Fruit fly (Drosophila melanogaster) whole organism, embryonic: ENCODE measurements around the gene Vav.

Experiments
- Adf1 ChIP-seq: fragments of 200-800 bp; sonication (Bioruptor generic); IDR thresholded peaks from 2 replicates; pipeline ENCODE4 v1.3.6; 2022; ENCODE audit warnings: missing biosample characterization, missing genetic modification characterization
- CG11247 ChIP-seq: fragments of 200-800 bp; sonication (Bioruptor generic); IDR thresholded peaks from 2 replicates; pipeline ENCODE4 v1.3.6; 2022; ENCODE audit warnings: missing biosample characterization, missing genetic modification characterization
- CG12659 ChIP-seq: fragments of 200-800 bp; sonication (Bioruptor generic); optimal IDR thresholded peaks from 3 replicates; lab custom pipeline; 2017; ENCODE audit warnings: mild to moderate bottlenecking, missing biosample characterization, missing genetic modification reagents, missing genetic modification characterization
- CG12744 ChIP-seq: fragments of 200-800 bp; sonication (Bioruptor generic); optimal IDR thresholded peaks from 2 replicates; lab custom pipeline; 2016; ENCODE audit warnings: missing biosample characterization, missing genetic modification characterization
- CG17328 ChIP-seq: fragments of 200-800 bp; sonication (Bioruptor generic); IDR thresholded peaks from 2 replicates; pipeline ENCODE4 v1.3.6; 2022; ENCODE audit warnings: missing biosample characterization, missing genetic modification characterization
- CG17612 ChIP-seq: fragments of 200-800 bp; sonication (Bioruptor generic); IDR thresholded peaks from 2 replicates; pipeline ENCODE4 v1.3.6; 2022; ENCODE audit warnings: missing biosample characterization, missing genetic modification characterization
- CG30431 ChIP-seq: fragments of 200-800 bp; sonication (Bioruptor generic); optimal IDR thresholded peaks from 2 replicates; lab custom pipeline; 2017; ENCODE audit warnings: missing biosample characterization, missing genetic modification characterization
- CG3163 ChIP-seq: fragments of 200-800 bp; sonication (Bioruptor generic); optimal IDR thresholded peaks from 3 replicates; lab custom pipeline; 2016; ENCODE audit warnings: missing biosample characterization, missing genetic modification characterization
- CG42726 ChIP-seq: fragments of 200-800 bp; sonication (Bioruptor generic); IDR thresholded peaks from 2 replicates; pipeline ENCODE4 v1.3.6; 2022; ENCODE audit warnings: missing biosample characterization, missing genetic modification characterization; ENCODE audit not compliant: partially characterized antibody
- CG4360 ChIP-seq: fragments of 200-800 bp; sonication (Bioruptor generic); IDR thresholded peaks from 2 replicates; pipeline ENCODE4 v1.3.6; 2022; ENCODE audit warnings: missing biosample characterization, missing genetic modification characterization
- CG6175 ChIP-seq: fragments of 200-800 bp; sonication (Bioruptor generic); IDR thresholded peaks from 3 replicates; pipeline ENCODE4 v1.3.6; 2022; ENCODE audit warnings: missing biosample characterization, missing genetic modification characterization
- CG8290 ChIP-seq, 3 experiments: fragments of 200-800 bp; sonication (Bioruptor generic); optimal IDR thresholded peaks; 2 replicates each; lab custom pipeline; 2016 to 2019; ENCODE audit warnings: missing biosample characterization in 3 of 3, missing genetic modification characterization in 3 of 3, mild to moderate bottlenecking in 2 of 3, moderate library complexity in 1 of 3
- CG8388 ChIP-seq: fragments of 200-800 bp; sonication (Bioruptor generic); optimal IDR thresholded peaks from 2 replicates; lab custom pipeline; 2019; ENCODE audit warnings: missing biosample characterization, mild to moderate bottlenecking, missing genetic modification characterization, moderate library complexity
- CG9215 ChIP-seq: fragments of 200-800 bp; sonication (Bioruptor generic); IDR thresholded peaks from 2 replicates; pipeline ENCODE4 v1.3.6; 2022; ENCODE audit warnings: missing biosample characterization, missing genetic modification characterization
- Elba2 ChIP-seq: fragments of 200-800 bp; sonication (Bioruptor generic); optimal IDR thresholded peaks from 3 replicates; lab custom pipeline; 2016; ENCODE audit warnings: missing biosample characterization, missing genetic modification characterization
- Fer3 ChIP-seq: fragments of 200-800 bp; sonication (Bioruptor generic); optimal IDR thresholded peaks from 2 replicates; lab custom pipeline; 2018; ENCODE audit warnings: missing biosample characterization, mild to moderate bottlenecking, missing genetic modification characterization, moderate library complexity
- Hr78 ChIP-seq, 2 experiments: fragments of 200-800 bp in 1 of 2; fragments of >200 bp in 1 of 2; sonication (Bioruptor generic) in 1 of 2; optimal IDR thresholded peaks; 2 replicates each; lab custom pipeline; 2017 to 2019; ENCODE audit warnings: missing biosample characterization in 2 of 2, missing genetic modification characterization in 2 of 2, mild to moderate bottlenecking in 1 of 2, moderate library complexity in 1 of 2
- Lim3 ChIP-seq: fragments of 200-800 bp; sonication (Bioruptor generic); IDR thresholded peaks from 2 replicates; pipeline ENCODE4 v1.3.6; 2022; ENCODE audit warnings: missing biosample characterization, missing genetic modification characterization
- Mad ChIP-seq: fragments of 200-800 bp; sonication (Bioruptor generic); optimal IDR thresholded peaks from 2 replicates; lab custom pipeline; 2016; ENCODE audit warnings: missing biosample characterization, missing genetic modification characterization
- Mes4 ChIP-seq: fragments of 200-800 bp; sonication (Bioruptor generic); optimal IDR thresholded peaks from 2 replicates; lab custom pipeline; 2016; ENCODE audit warnings: missing biosample characterization, missing genetic modification characterization
- Pdp1 ChIP-seq, 2 experiments: fragments of 200-800 bp; sonication (Bioruptor generic); optimal IDR thresholded peaks; 3 replicates each; lab custom pipeline; 2016; ENCODE audit warnings: missing biosample characterization in 2 of 2, missing genetic modification characterization in 2 of 2, mild to moderate bottlenecking in 1 of 2, moderate library complexity in 1 of 2
- Trl ChIP-seq, 3 experiments: fragments of >200 bp in 2 of 3; fragments of 200-800 bp in 1 of 3; sonication (Bioruptor generic) in 1 of 3; optimal IDR thresholded peaks; 2 replicates in 1 of 3; 3 replicates in 2 of 3; lab custom pipeline; 2016 to 2017; ENCODE audit warnings: missing biosample characterization in 1 of 3, missing genetic modification characterization in 1 of 3
- abd-A ChIP-seq: fragments of 200-800 bp; sonication (Bioruptor generic); optimal IDR thresholded peaks from 3 replicates; lab custom pipeline; 2019; ENCODE audit warnings: missing biosample characterization, mild to moderate bottlenecking, missing genetic modification characterization, moderate library complexity
- chinmo ChIP-seq: fragments of 200-800 bp; sonication (Bioruptor generic); IDR thresholded peaks from 4 replicates; pipeline ENCODE4 v1.3.6; 2022; ENCODE audit warnings: missing biosample characterization, missing genetic modification characterization; ENCODE audit not compliant: partially characterized antibody
- crol ChIP-seq: fragments of 200-800 bp; sonication (Bioruptor generic); IDR thresholded peaks from 2 replicates; pipeline ENCODE4 v1.3.6; 2022; ENCODE audit warnings: missing biosample characterization, missing genetic modification characterization
- danr ChIP-seq: fragments of 200-800 bp; sonication (Bioruptor generic); IDR thresholded peaks from 2 replicates; pipeline ENCODE4 v1.3.6; 2022; ENCODE audit warnings: missing biosample characterization, missing genetic modification characterization
- ems ChIP-seq: fragments of 200-800 bp; sonication (Bioruptor generic); optimal IDR thresholded peaks from 3 replicates; lab custom pipeline; 2016; ENCODE audit warnings: missing biosample characterization, missing genetic modification characterization
- eve ChIP-seq, 2 experiments: fragments of >200 bp; optimal IDR thresholded peaks; 2 replicates each; lab custom pipeline; 2017; ENCODE audit warnings: missing biosample characterization in 2 of 2, missing genetic modification characterization in 2 of 2
- kni ChIP-seq: fragments of 200-800 bp; sonication (Bioruptor generic); optimal IDR thresholded peaks from 3 replicates; lab custom pipeline; 2017; ENCODE audit warnings: mild to moderate bottlenecking, missing biosample characterization, missing genetic modification reagents, missing genetic modification characterization
- lov ChIP-seq, 2 experiments: fragments of 200-800 bp in 1 of 2; fragments of >200 bp in 1 of 2; sonication (Bioruptor generic) in 1 of 2; IDR thresholded peaks in 1 of 2; optimal IDR thresholded peaks in 1 of 2; 2 replicates in 1 of 2; 3 replicates in 1 of 2; pipeline versions ENCODE4 v1.3.6 to Lab custom; 2017 to 2022; ENCODE audit warnings: missing biosample characterization in 1 of 2, missing genetic modification characterization in 1 of 2
- nom ChIP-seq: fragments of 200-800 bp; sonication (Bioruptor generic); optimal IDR thresholded peaks from 2 replicates; lab custom pipeline; 2017; ENCODE audit warnings: missing biosample characterization, missing genetic modification characterization, mild to moderate bottlenecking, moderate library complexity, missing genetic modification reagents
- pros ChIP-seq: fragments of 200-800 bp; sonication (Bioruptor generic); optimal IDR thresholded peaks from 3 replicates; lab custom pipeline; 2019; ENCODE audit warnings: missing biosample characterization, mild to moderate bottlenecking, missing genetic modification characterization, moderate library complexity
- run ChIP-seq: fragments of 200-800 bp; sonication (Bioruptor generic); optimal IDR thresholded peaks from 3 replicates; lab custom pipeline; 2018; ENCODE audit warnings: missing biosample characterization, mild to moderate bottlenecking, missing genetic modification characterization
- tll ChIP-seq, 2 experiments: fragments of 200-800 bp in 1 of 2; fragments of >200 bp in 1 of 2; sonication (Bioruptor generic) in 1 of 2; optimal IDR thresholded peaks; 2 replicates each; lab custom pipeline; 2017 to 2019; ENCODE audit warnings: missing biosample characterization in 2 of 2, missing genetic modification characterization in 2 of 2, mild to moderate bottlenecking in 1 of 2, moderate library complexity in 1 of 2
- zfh1 ChIP-seq: fragments of 200-800 bp; sonication (Bioruptor generic); IDR thresholded peaks from 3 replicates; pipeline ENCODE4 v1.3.6; 2022; ENCODE audit warnings: missing biosample characterization, missing genetic modification characterization

Gene Vav

DNA sequence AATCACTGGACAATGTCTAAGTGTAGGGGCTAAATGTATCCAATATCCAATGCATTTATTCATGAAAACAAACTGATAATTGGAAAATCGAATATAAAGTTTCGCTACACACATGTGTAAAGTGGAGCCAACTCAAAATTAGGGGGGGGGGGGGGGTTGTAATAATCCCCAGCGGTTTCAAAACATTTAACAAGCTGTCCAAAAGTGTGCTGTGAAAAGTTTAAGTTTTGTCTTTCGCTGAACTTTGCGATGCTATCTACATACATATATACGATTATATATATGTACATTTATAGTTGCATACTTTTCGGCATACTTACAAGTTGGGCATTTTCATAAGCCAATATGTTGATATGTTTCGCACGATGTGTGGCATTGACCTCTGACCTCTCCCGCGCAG is 12.3 kb upstream of the Vav start:
- TF ChIP-seq CG9215 (no peak), Mes4 (no peak), CG12744 (GFP tag; lab: Kevin White, UChicago) (no peak), CG6175 (GFP tag; lab: Robert Waterston, UW) (no peak), CG30431 (GFP tag; lab: Kevin White, UChicago) (no peak), CG17328 (GFP tag; lab: Robert Waterston, UW) (no peak), CG3163 (GFP tag; lab: Kevin White, UChicago) (no peak), Lim3 (GFP tag; lab: Robert Waterston, UW) (no peak), danr (GFP tag; lab: Robert Waterston, UW) (no peak), Mad (GFP tag; lab: Kevin White, UChicago) (no peak), CG8290 (GFP tag; optimal IDR thresholded peaks at IDR 0.05; lab: Kevin White, UChicago) (peak; percentile 70), CG8290 (tag; optimal IDR thresholded peaks at IDR 0.05; lab: Kevin White, UChicago) (peak in 1 of 2 experiments; percentile 84), eve (GFP tag; optimal IDR thresholded peaks at IDR 0.05; lab: Kevin White, UChicago) (no peak), run (no peak), lov (optimal IDR thresholded peaks at IDR 0.05; lab: Kevin White, UChicago) (no peak), lov (GFP tag; IDR thresholded peaks at IDR 0.05; lab: Robert Waterston, UW) (no peak), CG17612 (GFP tag; lab: Robert Waterston, UW) (peak; percentile 98), tll (GFP tag; optimal IDR thresholded peaks at IDR 0.05; lab: Kevin White, UChicago) (no peak), Hr78 (GFP tag; optimal IDR thresholded peaks at IDR 0.05; lab: Kevin White, UChicago) (peak in 1 of 2 experiments; percentile 67), Fer3 (tag; lab: Kevin White, UChicago) (no peak)
- TF ChIP-seq, all 482 proteins: peak for 3

DNA sequence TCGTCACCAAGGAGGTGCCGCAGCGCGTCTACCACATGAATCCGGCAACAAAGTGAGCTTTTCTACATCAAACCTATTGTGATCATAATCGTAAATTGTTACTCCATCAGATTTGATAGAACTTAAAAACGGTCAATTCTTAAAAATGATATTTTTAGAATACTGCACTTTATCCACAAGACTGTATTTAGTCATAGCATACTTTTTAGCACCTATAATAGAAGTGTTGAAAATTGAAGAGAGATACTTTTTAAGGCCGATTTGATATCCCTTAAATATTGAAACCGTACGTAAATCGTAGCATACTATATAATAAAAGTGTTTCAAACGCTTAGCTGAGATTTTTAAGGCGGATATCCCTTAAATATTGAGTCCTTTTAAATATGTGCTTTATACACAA is 11.5 kb upstream of the Vav start:
- TF ChIP-seq CG8290 (GFP tag; optimal IDR thresholded peaks at IDR 0.05; lab: Kevin White, UChicago) (peak; percentile 81), CG8290 (tag; optimal IDR thresholded peaks at IDR 0.05; lab: Kevin White, UChicago) (peak in 1 of 2 experiments; percentile 47), CG17612 (GFP tag; lab: Robert Waterston, UW) (peak; percentile 53; the same call in 1 of the 2 replicates), CG11247 (GFP tag; lab: Robert Waterston, UW) (no peak)

DNA sequence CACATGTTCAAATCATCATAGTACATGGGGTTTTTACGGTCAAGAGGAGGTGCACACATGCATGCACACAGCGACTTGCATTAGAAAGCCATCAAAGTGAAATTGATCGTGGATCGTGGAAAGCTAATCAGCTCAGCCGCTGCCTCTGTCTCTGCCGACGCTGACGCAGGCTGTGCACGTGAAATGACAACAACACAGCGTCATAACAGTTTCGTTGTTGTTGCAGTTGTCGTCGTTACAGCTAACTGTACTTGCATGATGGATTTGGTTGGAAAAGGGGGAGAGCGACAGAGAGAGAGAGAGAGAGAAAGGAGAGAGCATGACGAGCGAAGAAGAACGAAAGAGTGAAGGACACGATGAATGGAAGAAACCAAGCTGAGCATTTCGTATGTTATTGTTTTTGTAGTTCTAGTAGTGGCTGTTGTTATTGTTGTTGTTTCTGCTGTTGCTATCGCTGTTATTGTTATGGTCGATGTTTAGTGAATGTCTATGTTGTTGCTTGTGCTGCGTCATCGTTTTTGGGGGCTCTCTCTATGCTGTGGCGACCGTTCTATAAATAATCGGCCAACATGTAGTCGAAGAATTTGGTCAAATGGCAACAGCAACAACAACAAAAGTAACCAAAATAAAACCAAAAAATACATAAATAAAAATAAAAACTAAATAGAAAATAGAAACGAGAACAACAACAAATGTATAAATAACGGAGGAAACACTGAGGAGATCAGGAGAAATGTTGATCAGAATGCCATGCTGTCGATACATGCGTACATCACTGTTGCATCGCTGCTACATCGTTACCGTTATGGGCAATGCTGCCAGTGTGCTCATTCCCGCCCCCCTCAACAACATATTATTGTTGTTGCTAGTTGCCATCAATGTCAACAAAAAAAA is 1.6 kb upstream of the Vav start:
- TF ChIP-seq kni (GFP tag; lab: Kevin White, UChicago) = peak; percentile 28
- TF ChIP-seq ems (GFP tag; lab: Kevin White, UChicago) = no peak
- peak in 1 of 2 experiments; percentile 64 for TF ChIP-seq Pdp1 (GFP tag; optimal IDR thresholded peaks at IDR 0.05; lab: Kevin White, UChicago)
- TF ChIP-seq Adf1 (GFP tag; lab: Robert Waterston, UW) = peak; percentile 56; the same call in 1 of the 2 replicates
- 0 out of 4 replicates have a peak, but pooled peaks have one; percentile 46 for TF ChIP-seq chinmo (GFP tag; lab: Robert Waterston, UW)
- TF ChIP-seq CG4360 (GFP tag; lab: Robert Waterston, UW) = peak; percentile 94
- no peak for TF ChIP-seq CG8388 (GFP tag; lab: Kevin White, UChicago)
- TF ChIP-seq Trl (optimal IDR thresholded peaks at IDR 0.05; lab: Kevin White, UChicago) = peak; percentile 74 to 77
- TF ChIP-seq Trl (GFP tag; optimal IDR thresholded peaks at IDR 0.05; lab: Kevin White, UChicago) = no peak
- no peak for TF ChIP-seq abd-A
- TF ChIP-seq pros (GFP tag; lab: Kevin White, UChicago) = peak; percentile 7

DNA sequence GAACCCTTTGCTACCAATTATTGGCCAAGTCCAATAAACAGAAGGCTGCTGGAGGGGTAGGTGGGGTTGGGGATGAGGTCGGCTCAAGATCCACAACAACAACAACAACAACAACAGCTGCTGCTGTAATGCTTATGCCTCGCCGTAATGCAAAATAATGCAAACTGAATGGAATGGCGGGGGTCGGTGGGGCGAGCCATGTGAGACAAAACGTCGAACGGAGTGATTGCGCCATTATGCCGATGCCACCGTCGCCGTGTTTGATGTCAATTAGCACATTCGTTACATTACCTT is 977 bp upstream of the Vav start:
- peak; percentile 71 for TF ChIP-seq crol (GFP tag; lab: Robert Waterston, UW)
- TF ChIP-seq zfh1 = no peak
- TF ChIP-seq CG42726 (GFP tag; lab: Robert Waterston, UW) = 0 out of 2 replicates have a peak, but pooled peaks have one; percentile 11
- TF ChIP-seq nom (GFP tag; lab: Kevin White, UChicago) = peak; percentile 41
- peak; percentile 19 for TF ChIP-seq Elba2
- peak; percentile 85 for TF ChIP-seq CG4360 (GFP tag; lab: Robert Waterston, UW)
- TF ChIP-seq CG12659 = no peak
- peak in 1 of 2 experiments; percentile 4 for TF ChIP-seq Pdp1 (GFP tag; optimal IDR thresholded peaks at IDR 0.05; lab: Kevin White, UChicago)
